Fruit fly (Drosophila melanogaster): ENCODE results near the gene sfl.

DNA sequence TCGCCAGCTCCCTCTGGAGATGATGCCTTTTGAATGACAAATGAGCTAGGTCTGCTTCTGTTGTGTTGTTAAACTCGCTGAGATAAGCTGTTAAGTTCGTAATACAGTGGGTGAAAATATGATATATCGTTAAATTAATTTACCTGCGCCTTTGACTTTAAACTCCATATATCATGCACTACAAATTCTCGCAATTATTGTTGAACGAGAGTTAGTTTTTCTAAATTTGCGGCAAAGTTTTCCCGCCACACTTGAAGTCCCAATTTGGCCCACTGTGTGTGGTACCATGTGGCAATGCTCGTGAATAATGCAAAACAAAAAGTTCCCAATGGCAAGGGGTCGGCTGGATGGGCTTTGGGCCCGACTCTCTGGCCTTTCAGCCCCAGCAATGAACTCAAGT is 81.2 kb downstream of the sfl start:
- TF ChIP-seq Sin3A (optimal IDR thresholded peaks at IDR 0.05) (no peak), psq (optimal IDR thresholded peaks at IDR 0.05) (no peak), h (optimal IDR thresholded peaks at IDR 0.05) (no peak)
